Fruit fly (Drosophila melanogaster) whole organism, embryonic: Measurements from ENCODE around the gene CG16727.
A peak's percentile ranks its signal among the peaks of the same experiment; 100 is the strongest.

Source experiments
- Adf1 ChIP-seq: fragments of 200-800 bp; sonication (Bioruptor generic); IDR thresholded peaks from 2 replicates; pipeline ENCODE4 v1.3.6; 2022; ENCODE audit warnings: missing biosample characterization, missing genetic modification characterization
- CG10543 ChIP-seq: fragments of 200-800 bp; sonication (Bioruptor generic); optimal IDR thresholded peaks from 3 replicates; lab custom pipeline; 2017; ENCODE audit warnings: missing biosample characterization, mild to moderate bottlenecking, missing genetic modification characterization, moderate library complexity
- CG11085 ChIP-seq: fragments of 200-800 bp; sonication (Bioruptor generic); IDR thresholded peaks from 2 replicates; pipeline ENCODE4 v1.3.6; 2022; ENCODE audit warnings: missing biosample characterization, missing genetic modification characterization
- CG12071 ChIP-seq: fragments of 200-800 bp; sonication (Bioruptor generic); optimal IDR thresholded peaks from 3 replicates; lab custom pipeline; 2018; ENCODE audit warnings: missing biosample characterization, mild to moderate bottlenecking, missing genetic modification characterization
- CG13287 ChIP-seq: fragments of 200-800 bp; sonication (Bioruptor generic); IDR thresholded peaks from 2 replicates; pipeline ENCODE4 v1.3.6; 2022; ENCODE audit warnings: missing biosample characterization, missing genetic modification characterization; ENCODE audit not compliant: partially characterized antibody
- CG13296 ChIP-seq: fragments of 200-800 bp; sonication (Bioruptor generic); optimal IDR thresholded peaks from 3 replicates; lab custom pipeline; 2018; ENCODE audit warnings: missing biosample characterization, mild to moderate bottlenecking, missing genetic modification characterization
- CG13894 ChIP-seq: fragments of 200-800 bp; sonication (Bioruptor generic); optimal IDR thresholded peaks from 3 replicates; lab custom pipeline; 2018; ENCODE audit warnings: missing biosample characterization, mild to moderate bottlenecking, missing genetic modification characterization, moderate library complexity
- CG14050 ChIP-seq: fragments of 200-800 bp; sonication (Bioruptor generic); IDR thresholded peaks from 3 replicates; pipeline ENCODE4 v1.3.6; 2022; ENCODE audit warnings: missing biosample characterization, missing genetic modification characterization
- CG14441 ChIP-seq: fragments of 200-800 bp; sonication (Bioruptor generic); IDR thresholded peaks from 2 replicates; pipeline ENCODE4 v1.3.6; 2022; ENCODE audit warnings: missing biosample characterization, missing genetic modification characterization
- CG15011 ChIP-seq: fragments of 200-800 bp; sonication (Bioruptor generic); optimal IDR thresholded peaks from 3 replicates; lab custom pipeline; 2018; ENCODE audit warnings: missing biosample characterization, mild to moderate bottlenecking, missing genetic modification characterization
- CG15601 ChIP-seq: fragments of 200-800 bp; sonication (Bioruptor generic); optimal IDR thresholded peaks from 3 replicates; lab custom pipeline; 2019; ENCODE audit warnings: missing biosample characterization, mild to moderate bottlenecking, missing genetic modification characterization, moderate library complexity
- CG15696 ChIP-seq: fragments of 200-800 bp; sonication (Bioruptor generic); optimal IDR thresholded peaks from 2 replicates; lab custom pipeline; 2019; ENCODE audit warnings: missing biosample characterization, mild to moderate bottlenecking, missing genetic modification characterization, moderate library complexity
- CG18011 ChIP-seq: fragments of 200-800 bp; sonication (Bioruptor generic); optimal IDR thresholded peaks from 2 replicates; lab custom pipeline; 2017; ENCODE audit warnings: missing biosample characterization, missing genetic modification characterization, mild to moderate bottlenecking, moderate library complexity, missing genotype
- CG1832 ChIP-seq: fragments of 200-800 bp; sonication (Bioruptor generic); optimal IDR thresholded peaks from 2 replicates; lab custom pipeline; 2017; ENCODE audit warnings: missing biosample characterization, mild to moderate bottlenecking, missing genetic modification characterization, inconsistent platforms
- CG2129 ChIP-seq: fragments of 200-800 bp; sonication (Bioruptor generic); IDR thresholded peaks from 2 replicates; pipeline ENCODE4 v1.3.6; 2022; ENCODE audit warnings: missing biosample characterization, missing genetic modification characterization; ENCODE audit not compliant: partially characterized antibody
- CG2678 ChIP-seq: fragments of 200-800 bp; sonication (Bioruptor generic); optimal IDR thresholded peaks from 3 replicates; lab custom pipeline; 2019; ENCODE audit warnings: missing biosample characterization, mild to moderate bottlenecking, missing genetic modification characterization, moderate library complexity
- CG31388 ChIP-seq: fragments of 200-800 bp; sonication (Bioruptor generic); optimal IDR thresholded peaks from 2 replicates; lab custom pipeline; 2016; ENCODE audit warnings: missing biosample characterization, missing genetic modification characterization
- CG3281 ChIP-seq: fragments of 200-800 bp; sonication (Bioruptor generic); optimal IDR thresholded peaks from 3 replicates; lab custom pipeline; 2017; ENCODE audit warnings: missing biosample characterization, mild to moderate bottlenecking, missing genetic modification characterization
- CG4282 ChIP-seq: fragments of 200-800 bp; sonication (Bioruptor generic); optimal IDR thresholded peaks from 2 replicates; lab custom pipeline; 2016; ENCODE audit warnings: missing biosample characterization, missing genetic modification characterization
- CG5180 ChIP-seq: fragments of 200-800 bp; sonication (Bioruptor generic); optimal IDR thresholded peaks from 3 replicates; lab custom pipeline; 2017; ENCODE audit warnings: missing biosample characterization, missing genetic modification characterization, mild to moderate bottlenecking, moderate library complexity, missing genetic modification reagents
- CG5245 ChIP-seq: fragments of 200-800 bp; sonication (Bioruptor generic); optimal IDR thresholded peaks from 3 replicates; lab custom pipeline; 2016; ENCODE audit warnings: missing biosample characterization, missing genetic modification characterization
- CG6175 ChIP-seq: fragments of 200-800 bp; sonication (Bioruptor generic); IDR thresholded peaks from 3 replicates; pipeline ENCODE4 v1.3.6; 2022; ENCODE audit warnings: missing biosample characterization, missing genetic modification characterization
- CG8765 ChIP-seq: fragments of 200-800 bp; sonication (Bioruptor generic); IDR thresholded peaks from 2 replicates; pipeline ENCODE4 v1.3.6; 2022; ENCODE audit warnings: missing biosample characterization, missing genetic modification characterization
- Chrac-16 ChIP-seq: fragments of 200-800 bp; sonication (Bioruptor generic); optimal IDR thresholded peaks from 3 replicates; lab custom pipeline; 2016; ENCODE audit warnings: missing biosample characterization, missing genetic modification characterization
- Dp ChIP-seq: fragments of 200-800 bp; sonication (Bioruptor generic); optimal IDR thresholded peaks from 2 replicates; lab custom pipeline; 2018; ENCODE audit warnings: missing biosample characterization, mild to moderate bottlenecking, missing genetic modification characterization, moderate library complexity
- E2f1 ChIP-seq: fragments of 200-800 bp; sonication (Bioruptor generic); IDR thresholded peaks from 2 replicates; pipeline ENCODE4 v1.3.6; 2022; ENCODE audit warnings: missing biosample characterization, missing genetic modification characterization
- GATAe ChIP-seq: fragments of 200-800 bp; sonication (Bioruptor generic); conservative IDR thresholded peaks from 2 replicates; pipeline ENCODE4 v1.3.6; 2022; ENCODE audit warnings: missing biosample characterization, missing genetic modification characterization
- H2.0 ChIP-seq: fragments of 200-800 bp; sonication (Bioruptor generic); IDR thresholded peaks from 2 replicates; pipeline ENCODE4 v1.3.6; 2022; ENCODE audit warnings: missing biosample characterization, missing genetic modification characterization
- Hey ChIP-seq: fragments of 200-800 bp; sonication (Bioruptor generic); optimal IDR thresholded peaks from 3 replicates; lab custom pipeline; 2018; ENCODE audit warnings: missing biosample characterization, mild to moderate bottlenecking, missing genetic modification characterization
- HmgZ ChIP-seq: fragments of 200-800 bp; sonication (Bioruptor generic); optimal IDR thresholded peaks from 2 replicates; lab custom pipeline; 2018; ENCODE audit warnings: missing biosample characterization, mild to moderate bottlenecking, missing genetic modification characterization
- Max ChIP-seq: fragments of 200-800 bp; sonication (Bioruptor generic); optimal IDR thresholded peaks from 2 replicates; lab custom pipeline; 2016; ENCODE audit warnings: missing biosample characterization, mild to moderate bottlenecking, missing genetic modification characterization
- Med ChIP-seq: fragments of 200-800 bp; sonication (Bioruptor generic); peaks from one replicate; lab custom pipeline; 2016; ENCODE audit warnings: missing biosample characterization, missing genetic modification characterization, mild to moderate bottlenecking, inconsistent platforms, moderate library complexity
- PHDP ChIP-seq: fragments of 200-800 bp; sonication (Bioruptor generic); optimal IDR thresholded peaks from 3 replicates; lab custom pipeline; 2018; ENCODE audit warnings: missing biosample characterization, mild to moderate bottlenecking, missing genetic modification characterization, moderate library complexity
- Rfx ChIP-seq: fragments of 200-800 bp; sonication (Bioruptor generic); IDR thresholded peaks from 2 replicates; pipeline ENCODE4 v1.3.6; 2022; ENCODE audit warnings: missing biosample characterization, missing genetic modification characterization
- Sry-β ChIP-seq: fragments of 200-800 bp; sonication (Bioruptor generic); optimal IDR thresholded peaks from 2 replicates; lab custom pipeline; 2018; ENCODE audit warnings: missing biosample characterization, mild to moderate bottlenecking, missing genetic modification characterization, moderate library complexity
- Stat92E ChIP-seq, 3 experiments: fragments of >200 bp in 2 of 3; fragments of 200-800 bp in 1 of 3; sonication (Bioruptor generic) in 1 of 3; optimal IDR thresholded peaks; 2 replicates each; lab custom pipeline; 2017 to 2019; ENCODE audit warnings: missing biosample characterization in 3 of 3, missing genetic modification characterization in 3 of 3, mild to moderate bottlenecking in 1 of 3, moderate library complexity in 1 of 3
- ac ChIP-seq: fragments of 200-800 bp; sonication (Bioruptor generic); optimal IDR thresholded peaks from 3 replicates; lab custom pipeline; 2017; ENCODE audit warnings: missing biosample characterization, mild to moderate bottlenecking, missing genetic modification characterization
- bab2 ChIP-seq: fragments of 200-800 bp; sonication (Bioruptor generic); optimal IDR thresholded peaks from 2 replicates; lab custom pipeline; 2016; ENCODE audit warnings: missing biosample characterization, missing genetic modification characterization
- danr ChIP-seq: fragments of 200-800 bp; sonication (Bioruptor generic); IDR thresholded peaks from 2 replicates; pipeline ENCODE4 v1.3.6; 2022; ENCODE audit warnings: missing biosample characterization, missing genetic modification characterization
- dpn ChIP-seq, 2 experiments: fragments of 200-800 bp; sonication (Bioruptor generic); optimal IDR thresholded peaks; 3 replicates each; lab custom pipeline; 2016; ENCODE audit warnings: missing biosample characterization in 2 of 2, missing genetic modification characterization in 2 of 2
- grn ChIP-seq: fragments of 200-800 bp; sonication (Bioruptor generic); optimal IDR thresholded peaks from 3 replicates; lab custom pipeline; 2017; ENCODE audit warnings: missing biosample characterization, missing genetic modification characterization
- hbn ChIP-seq: fragments of 200-800 bp; sonication (Bioruptor generic); IDR thresholded peaks from 2 replicates; pipeline ENCODE4 v1.3.6; 2022; ENCODE audit warnings: missing biosample characterization, missing genetic modification characterization; ENCODE audit not compliant: partially characterized antibody
- ind ChIP-seq: fragments of 200-800 bp; sonication (Bioruptor generic); optimal IDR thresholded peaks from 3 replicates; lab custom pipeline; 2016; ENCODE audit warnings: missing biosample characterization, missing genetic modification characterization
- nom ChIP-seq: fragments of 200-800 bp; sonication (Bioruptor generic); optimal IDR thresholded peaks from 2 replicates; lab custom pipeline; 2017; ENCODE audit warnings: missing biosample characterization, missing genetic modification characterization, mild to moderate bottlenecking, moderate library complexity, missing genetic modification reagents
- p53 ChIP-seq: fragments of 200-800 bp; sonication (Bioruptor generic); optimal IDR thresholded peaks from 2 replicates; lab custom pipeline; 2016; ENCODE audit warnings: missing biosample characterization, missing genetic modification characterization
- sens-2 ChIP-seq: fragments of 200-800 bp; sonication (Bioruptor generic); IDR thresholded peaks from 2 replicates; pipeline ENCODE4 v1.3.6; 2022; ENCODE audit warnings: missing biosample characterization, missing genetic modification characterization
- sug ChIP-seq: fragments of 200-800 bp; optimal IDR thresholded peaks from 2 replicates; lab custom pipeline; 2019; ENCODE audit warnings: missing biosample characterization, mild to moderate bottlenecking, missing genetic modification characterization, moderate library complexity
- tll ChIP-seq, 2 experiments: fragments of 200-800 bp in 1 of 2; fragments of >200 bp in 1 of 2; sonication (Bioruptor generic) in 1 of 2; optimal IDR thresholded peaks; 2 replicates each; lab custom pipeline; 2017 to 2019; ENCODE audit warnings: missing biosample characterization in 2 of 2, missing genetic modification characterization in 2 of 2, mild to moderate bottlenecking in 1 of 2, moderate library complexity in 1 of 2
- usp ChIP-seq: fragments of >200 bp; optimal IDR thresholded peaks from 2 replicates; lab custom pipeline; 2017; ENCODE audit warnings: missing biosample characterization, missing genetic modification characterization
- zf30C ChIP-seq: fragments of 200-800 bp; sonication (Bioruptor generic); optimal IDR thresholded peaks from 3 replicates; lab custom pipeline; 2018; ENCODE audit warnings: missing biosample characterization, mild to moderate bottlenecking, missing genetic modification characterization

Gene CG16727

dm6 chr3R:19622005-19622404 is 8.8 kb downstream of the CG16727 start (continued):
- TF ChIP-seq tll (GFP tag; optimal IDR thresholded peaks at IDR 0.05; lab: Kevin White, UChicago) (no peak), GATAe (peak; percentile 77; the same call in 1 of the 2 replicates), grn (GFP tag; lab: Kevin White, UChicago) (peak; percentile 16), CG2678 (peak; percentile 32), Hey (tag; lab: Kevin White, UChicago) (peak; percentile 84), sug (tag; lab: Kevin White, UChicago) (peak; percentile 84), CG13287 (GFP tag; lab: Robert Waterston, UW) (no peak; the same call in 1 of the 2 replicates), HmgZ (tag; lab: Kevin White, UChicago) (peak; percentile 50), Med (peak; percentile 52), zf30C (GFP tag; lab: Kevin White, UChicago) (no peak), CG31388 (GFP tag; lab: Kevin White, UChicago) (no peak), Dp (GFP tag; lab: Kevin White, UChicago) (no peak), ac (GFP tag; lab: Kevin White, UChicago) (no peak), CG3281 (peak; percentile 25), CG12071 (GFP tag; lab: Kevin White, UChicago) (peak; percentile 20), CG4282 (GFP tag; lab: Kevin White, UChicago) (no peak), danr (GFP tag; lab: Robert Waterston, UW) (no peak), sens-2 (GFP tag; lab: Robert Waterston, UW) (peak; percentile 74), CG15601 (no peak), CG15696 (tag; lab: Kevin White, UChicago) (no peak), CG10543 (peak; percentile 56), Rfx (GFP tag; lab: Robert Waterston, UW) (peak; percentile 9; the same call in 1 of the 2 replicates), CG13894 (tag; lab: Kevin White, UChicago) (peak; percentile 6), ind (no peak), PHDP (tag; lab: Kevin White, UChicago) (peak; percentile 35), CG13296 (GFP tag; lab: Kevin White, UChicago) (peak; percentile 24), nom (GFP tag; lab: Kevin White, UChicago) (no peak)

dm6 chr3R:19623606-19624005 is 10.4 kb downstream of the CG16727 start:
- TF ChIP-seq CG6175 (no peak), CG2129 (GFP tag; lab: Robert Waterston, UW) (no peak), CG18011 (GFP tag; lab: Kevin White, UChicago) (no peak), Chrac-16 (GFP tag; lab: Kevin White, UChicago) (peak; percentile 28), dpn (GFP tag; optimal IDR thresholded peaks at IDR 0.05; lab: Kevin White, UChicago) (peak; percentile 53 to 60), p53 (GFP tag; lab: Kevin White, UChicago) (no peak), Sry-β (GFP tag; lab: Kevin White, UChicago) (no peak), usp (GFP tag; lab: Kevin White, UChicago) (no peak), CG14441 (GFP tag; lab: Robert Waterston, UW) (peak; percentile 67), CG8765 (GFP tag; lab: Robert Waterston, UW) (no peak), hbn (no peak), CG3281 (peak; percentile 6), CG5245 (peak; percentile 45), Max (peak; percentile 1), CG15011 (peak; percentile 32), Adf1 (GFP tag; lab: Robert Waterston, UW) (no peak), CG1832 (GFP tag; lab: Kevin White, UChicago) (no peak), CG11085 (GFP tag; lab: Robert Waterston, UW) (0 out of 2 replicates have a peak, but pooled peaks have one; percentile 43), CG5180 (GFP tag; lab: Kevin White, UChicago) (no peak), E2f1 (GFP tag; lab: Robert Waterston, UW) (peak; percentile 53), bab2 (peak; percentile 72), CG14050 (GFP tag; lab: Robert Waterston, UW) (peak; percentile 64), Stat92E (GFP tag; optimal IDR thresholded peaks at IDR 0.05; lab: Kevin White, UChicago) (no peak), H2.0 (no peak)
